Worm (Caenorhabditis elegans) whole organism, L1 larva: ENCODE data around the gene nlp-32.

Experiments used
- aha-1 ChIP-seq: fragments of 150-350 bp; optimal IDR thresholded peaks from 2 replicates; lab custom pipeline; 2014; ENCODE audit warnings: missing biosample characterization, missing genetic modification characterization
- alr-1 ChIP-seq: fragments of 200-800 bp; sonication (Bioruptor generic); optimal IDR thresholded peaks from 2 replicates; lab custom pipeline; 2018; ENCODE audit warnings: borderline replicate concordance, mild to moderate bottlenecking, missing genetic modification characterization, missing compliant biosample characterization
- ceh-8 ChIP-seq: fragments of 200-800 bp; sonication (Bioruptor generic); optimal IDR thresholded peaks from 2 replicates; lab custom pipeline; 2018; ENCODE audit warnings: mild to moderate bottlenecking, missing genetic modification characterization, moderate library complexity, missing compliant biosample characterization
- ceh-88 ChIP-seq: fragments of 200-800 bp; sonication (Bioruptor generic); IDR thresholded peaks from 2 replicates; pipeline ENCODE4 v1.3.6; 2022; ENCODE audit warnings: missing genetic modification characterization, missing compliant biosample characterization
- efl-1 ChIP-seq, 4 experiments: fragments of 150-350 bp; optimal IDR thresholded peaks in 3 of 4; peaks in 1 of 4; 1 replicate in 1 of 4; 2 replicates in 3 of 4; lab custom pipeline; 2014; ENCODE audit warnings: missing biosample characterization in 2 of 4, missing genetic modification characterization in 2 of 4, missing genetic modification reagents in 2 of 4
- egl-13 ChIP-seq: sonication (generic microtip); optimal IDR thresholded peaks from 2 replicates; lab custom pipeline; 2016; ENCODE audit warnings: missing genotype, missing genetic modification reagents, missing genetic modification characterization, missing compliant biosample characterization
- fkh-10 ChIP-seq: sonication (generic microtip); optimal IDR thresholded peaks from 2 replicates; lab custom pipeline; 2017; ENCODE audit warnings: missing biosample characterization, missing genetic modification reagents, missing genetic modification characterization
- fkh-8 ChIP-seq: sonication (generic microtip); optimal IDR thresholded peaks from 2 replicates; lab custom pipeline; 2016; ENCODE audit warnings: mild to moderate bottlenecking, missing genetic modification characterization, missing compliant biosample characterization
- fos-1 ChIP-seq: fragments of 150-350 bp; optimal IDR thresholded peaks from 2 replicates; lab custom pipeline; 2014; ENCODE audit warnings: missing biosample characterization, missing genetic modification characterization
- hlh-17 ChIP-seq: fragments of 200-800 bp; sonication (Bioruptor generic); optimal IDR thresholded peaks from 2 replicates; lab custom pipeline; 2018; ENCODE audit warnings: missing genetic modification characterization, mild to moderate bottlenecking, missing compliant biosample characterization, moderate library complexity, borderline replicate concordance
- lin-14 ChIP-seq: fragments of 200-800 bp; sonication (Bioruptor generic); optimal IDR thresholded peaks from 2 replicates; lab custom pipeline; 2018; ENCODE audit warnings: mild to moderate bottlenecking, missing genetic modification characterization, moderate library complexity, missing compliant biosample characterization
- lsy-2 ChIP-seq, 2 experiments: fragments of 150-350 bp; optimal IDR thresholded peaks; 2 replicates each; lab custom pipeline; 2014; ENCODE audit warnings: missing biosample characterization in 2 of 2, missing genetic modification characterization in 2 of 2
- mab-9 ChIP-seq: fragments of 200-800 bp; sonication (Bioruptor generic); IDR thresholded peaks from 2 replicates; pipeline ENCODE4 v1.3.6; 2022; ENCODE audit warnings: missing genetic modification reagents, missing genetic modification characterization, missing compliant biosample characterization
- mef-2 ChIP-seq: fragments of 150-350 bp; optimal IDR thresholded peaks from 2 replicates; lab custom pipeline; 2014; ENCODE audit warnings: missing biosample characterization, missing genetic modification characterization
- nhr-47 ChIP-seq: sonication (generic microtip); optimal IDR thresholded peaks from 2 replicates; lab custom pipeline; 2016; ENCODE audit warnings: mild to moderate bottlenecking, missing genetic modification characterization, moderate library complexity, missing compliant biosample characterization
- nhr-84 ChIP-seq: sonication (generic microtip); optimal IDR thresholded peaks from 2 replicates; lab custom pipeline; 2017; ENCODE audit warnings: missing biosample characterization, missing genetic modification characterization
- unc-98 ChIP-seq: fragments of 200-800 bp; sonication (Bioruptor generic); IDR thresholded peaks from 2 replicates; pipeline ENCODE4 v1.3.6; 2022; ENCODE audit warnings: missing genetic modification characterization, missing compliant biosample characterization

Gene nlp-32

DNA sequence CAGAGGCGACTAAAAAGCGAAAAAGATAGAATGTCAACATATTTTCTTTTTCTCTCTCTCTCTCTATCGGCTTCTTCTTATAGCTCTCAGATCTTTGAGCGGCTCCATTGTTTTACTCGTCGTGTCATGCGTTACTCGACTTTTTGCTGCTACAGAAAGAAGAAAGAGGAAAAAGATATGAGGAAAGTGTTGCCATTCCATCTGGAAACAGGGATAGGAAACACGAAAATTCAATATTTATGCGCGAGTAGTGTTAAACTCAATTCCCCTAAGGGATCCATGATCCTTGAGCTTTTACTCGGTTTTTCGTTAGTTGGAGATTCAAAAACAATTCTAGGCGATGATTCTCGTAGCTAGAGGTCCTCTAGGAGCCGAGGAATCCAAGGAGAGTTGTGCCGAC, 30.6 kb downstream of the nlp-32 start:
- TF ChIP-seq hlh-17 (no peak), fkh-10 (peak; percentile 82), unc-98 (GFP tag; lab: Robert Waterston, UW) (no peak), lin-14 (GFP tag; lab: Kevin White, UChicago) (peak; percentile 56), nhr-84 (tag; lab: Kevin White, UChicago) (no peak)

DNA sequence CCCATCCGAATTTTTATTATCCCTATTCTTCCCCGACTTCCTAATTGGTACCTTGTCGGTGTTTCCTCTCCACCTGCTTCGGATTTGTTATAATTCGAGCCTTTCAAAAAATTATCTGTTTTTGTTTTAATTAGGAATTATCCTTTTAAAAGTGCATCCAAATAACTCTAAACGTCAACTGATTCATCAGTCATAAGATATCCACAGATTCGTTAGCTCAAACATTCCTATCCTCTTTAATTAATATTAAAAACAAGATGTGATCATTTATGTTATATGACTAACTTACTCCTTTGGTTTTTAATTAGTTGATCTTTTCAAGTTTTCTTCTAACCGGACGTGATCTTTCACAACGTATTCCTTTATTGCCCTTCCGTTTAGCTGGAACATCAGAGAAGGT, 39.5 kb downstream of the nlp-32 start:
- TF ChIP-seq ceh-8 (GFP tag; lab: Kevin White, UChicago) (peak; percentile 91), nhr-47 (tag; lab: Kevin White, UChicago) (no peak)

DNA sequence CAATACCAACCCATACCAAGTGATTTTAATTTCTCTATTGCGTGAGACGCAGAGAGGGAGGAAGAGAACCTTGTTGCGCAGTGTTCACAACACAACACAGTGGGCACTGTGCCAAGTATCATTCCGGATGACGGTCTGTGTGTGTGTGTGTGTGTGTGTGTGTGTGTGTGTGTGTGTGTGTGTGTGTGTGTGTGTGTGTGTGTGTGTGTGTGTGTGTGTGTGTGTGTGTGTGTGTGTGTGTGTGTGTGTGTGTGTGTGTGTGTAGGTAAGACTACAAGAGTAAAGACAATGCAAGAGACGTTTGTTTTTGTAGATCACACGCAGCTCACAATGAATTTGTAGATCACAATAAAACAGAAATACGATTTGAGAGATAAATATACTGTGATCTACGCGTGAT, 40.8 kb downstream of the nlp-32 start:
- peak; percentile 83 for TF ChIP-seq alr-1 (tag; lab: Kevin White, UChicago)

DNA sequence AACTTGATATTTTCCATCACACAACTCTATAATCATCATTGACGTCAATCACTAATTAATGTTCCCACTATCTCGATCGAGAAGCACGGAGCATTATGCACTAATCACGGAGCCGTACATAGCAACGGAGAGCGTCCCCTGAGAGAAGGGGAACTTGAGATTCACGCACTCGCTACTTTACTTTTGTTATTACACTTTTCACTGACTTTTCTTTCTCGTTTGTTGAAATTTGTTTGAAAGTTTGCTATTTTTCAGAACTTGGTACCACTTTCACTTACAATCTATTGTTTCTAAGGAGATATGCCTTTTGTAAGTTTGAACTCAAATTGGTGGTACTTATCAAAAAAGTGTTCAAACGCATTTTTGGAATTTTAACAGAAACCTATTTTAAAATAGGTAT, 42.2 kb downstream of the nlp-32 start, which contains the start of gene Y55B1BR.8:
Gene Y55B1BR.8, plus strand, starts transcription at position 301 of the 400 bp plus-strand sequence.
- TF ChIP-seq ceh-8 (GFP tag; lab: Kevin White, UChicago) (peak; percentile 52), aha-1 (tag; lab: Kevin White, UChicago) (no peak), fkh-8 (tag; lab: Kevin White, UChicago) (peak; percentile 25)

DNA sequence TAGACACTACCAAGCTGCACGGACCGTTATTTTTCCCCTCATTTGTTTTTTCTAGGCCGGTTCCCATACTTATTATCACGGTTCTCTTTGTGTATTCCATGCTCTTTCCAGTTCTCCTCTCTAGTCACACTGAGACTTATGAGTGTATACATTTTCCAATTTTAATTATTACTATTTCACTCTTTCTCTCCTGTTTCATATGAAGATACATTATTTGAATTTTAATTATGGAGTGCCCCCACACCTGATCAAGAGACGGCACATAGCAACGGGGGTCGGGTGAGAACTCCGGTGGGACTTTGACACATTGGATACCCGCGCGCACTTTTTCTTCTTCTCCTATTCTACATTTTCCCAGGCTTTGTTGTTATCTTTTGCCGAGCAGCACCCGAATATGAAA, 46.4 kb downstream of the nlp-32 start, which contains the start of gene affl-1:
Gene affl-1, plus strand, starts transcription at position 301 of the 400 bp plus-strand sequence.
- no peak for TF ChIP-seq efl-1 (optimal IDR thresholded peaks at IDR 0.05; lab: Kevin White, UChicago)
- TF ChIP-seq efl-1 (GFP tag; optimal IDR thresholded peaks at IDR 0.05 in 1 of 2; lab: Kevin White, UChicago): peak in 1 of 2 experiments; percentile 60
- no peak for TF ChIP-seq fos-1 (tag; lab: Kevin White, UChicago)

- TF ChIP-seq efl-1 (optimal IDR thresholded peaks at IDR 0.05; lab: Kevin White, UChicago) (no peak), efl-1 (GFP tag; optimal IDR thresholded peaks at IDR 0.05 in 1 of 2; lab: Kevin White, UChicago) (no peak), mef-2 (tag; lab: Kevin White, UChicago) (no peak), mab-9 (GFP tag; lab: Robert Waterston, UW) (no peak), egl-13 (tag; lab: Kevin White, UChicago) (no peak), ceh-88 (GFP tag; lab: Robert Waterston, UW) (no peak), lsy-2 (tag; optimal IDR thresholded peaks at IDR 0.05; lab: Kevin White, UChicago) (no peak), fkh-8 (tag; lab: Kevin White, UChicago) (no peak), fkh-10 (no peak)
- TF ChIP-seq, all 84 proteins: peak for 0
These were observed 49.3 kb downstream of the nlp-32 start for ce11 chrIII:437033-437432.
